Worm (Caenorhabditis elegans) whole organism, mixed stage, embryonic: ENCODE measurements around the gene ain-1.

ENCODE experiments used
- M03D4.4 ChIP-seq: sonication (generic microtip); optimal IDR thresholded peaks from 2 replicates; lab custom pipeline; 2017; ENCODE audit warnings: mild to moderate bottlenecking, missing genetic modification characterization, missing compliant biosample characterization
- bed-3 ChIP-seq: fragments of 200-800 bp; sonication (Bioruptor generic); optimal IDR thresholded peaks from 3 replicates; lab custom pipeline; 2018; ENCODE audit warnings: mild to moderate bottlenecking, missing genetic modification characterization, moderate library complexity, missing compliant biosample characterization
- blmp-1 ChIP-seq: fragments of 150-350 bp; optimal IDR thresholded peaks from 2 replicates; lab custom pipeline; 2014; ENCODE audit warnings: missing biosample characterization, missing genetic modification characterization
- ceh-43 ChIP-seq: fragments of 200-800 bp; sonication (Bioruptor generic); optimal IDR thresholded peaks from 2 replicates; lab custom pipeline; 2018; ENCODE audit warnings: mild to moderate bottlenecking, missing genetic modification characterization, moderate library complexity, missing compliant biosample characterization
- ceh-83 ChIP-seq: fragments of 200-800 bp; sonication (Bioruptor generic); optimal IDR thresholded peaks from 2 replicates; lab custom pipeline; 2018; ENCODE audit warnings: mild to moderate bottlenecking, missing genetic modification characterization, missing compliant biosample characterization
- ces-1 ChIP-seq: fragments of 150-350 bp; optimal IDR thresholded peaks from 2 replicates; lab custom pipeline; 2014; ENCODE audit warnings: missing biosample characterization, missing genetic modification reagents, missing genetic modification characterization
- cnd-1 ChIP-seq: fragments of 200-800 bp; sonication (Bioruptor generic); optimal IDR thresholded peaks from 2 replicates; lab custom pipeline; 2018; ENCODE audit warnings: mild to moderate bottlenecking, missing genetic modification characterization, missing compliant biosample characterization
- drap-1 ChIP-seq: fragments of 200-800 bp; sonication (Bioruptor generic); optimal IDR thresholded peaks from 3 replicates; lab custom pipeline; 2018; ENCODE audit warnings: mild to moderate bottlenecking, missing genetic modification characterization, missing compliant biosample characterization
- elt-1 ChIP-seq: sonication (generic microtip); optimal IDR thresholded peaks from 2 replicates; lab custom pipeline; 2017; ENCODE audit warnings: missing genetic modification characterization, mild to moderate bottlenecking, missing compliant biosample characterization, antibody characterized with exemption, moderate library complexity, borderline replicate concordance; ENCODE audit not compliant: insufficient read depth
- elt-3 ChIP-seq: fragments of 150-350 bp; optimal IDR thresholded peaks from 2 replicates; lab custom pipeline; 2014; ENCODE audit warnings: missing biosample characterization, missing genetic modification characterization
- flh-1 ChIP-seq: fragments of 200-800 bp; sonication (Bioruptor generic); optimal IDR thresholded peaks from 2 replicates; lab custom pipeline; 2018; ENCODE audit warnings: mild to moderate bottlenecking, missing genetic modification characterization, moderate library complexity, missing compliant biosample characterization
- ham-2 ChIP-seq: fragments of 200-800 bp; sonication (Bioruptor generic); optimal IDR thresholded peaks from 2 replicates; lab custom pipeline; 2018; ENCODE audit warnings: mild to moderate bottlenecking, missing genetic modification characterization, missing compliant biosample characterization
- hlh-1 ChIP-seq: fragments of 150-350 bp; optimal IDR thresholded peaks from 2 replicates; lab custom pipeline; 2014; ENCODE audit warnings: missing biosample characterization, missing genetic modification reagents, missing genetic modification characterization
- mab-5 ChIP-seq: fragments of 150-350 bp; optimal IDR thresholded peaks from 2 replicates; lab custom pipeline; 2014; ENCODE audit warnings: missing biosample characterization, missing genetic modification characterization
- mep-1 ChIP-seq: fragments of 150-350 bp; optimal IDR thresholded peaks from 2 replicates; lab custom pipeline; 2017; ENCODE audit warnings: missing biosample characterization, missing genetic modification reagents, missing genetic modification characterization, inconsistent platforms
- mls-2 ChIP-seq: sonication (generic microtip); optimal IDR thresholded peaks from 2 replicates; lab custom pipeline; 2016; ENCODE audit warnings: mild to moderate bottlenecking, missing genetic modification characterization, moderate library complexity, missing compliant biosample characterization
- nhr-12 ChIP-seq: fragments of 150-350 bp; optimal IDR thresholded peaks from 2 replicates; lab custom pipeline; 2014; ENCODE audit warnings: missing biosample characterization, missing genetic modification characterization
- nhr-2 ChIP-seq: fragments of 150-350 bp; optimal IDR thresholded peaks from 2 replicates; lab custom pipeline; 2014; ENCODE audit warnings: missing biosample characterization, missing genetic modification characterization
- nhr-237 ChIP-seq: fragments of 150-350 bp; optimal IDR thresholded peaks from 2 replicates; lab custom pipeline; 2014; ENCODE audit warnings: missing biosample characterization, missing genetic modification characterization
- nhr-28 ChIP-seq: fragments of 150-350 bp; optimal IDR thresholded peaks from 2 replicates; lab custom pipeline; 2014; ENCODE audit warnings: missing biosample characterization, missing genetic modification characterization
- nhr-76 ChIP-seq: sonication (generic microtip); optimal IDR thresholded peaks from 2 replicates; lab custom pipeline; 2017; ENCODE audit warnings: missing biosample characterization, missing genetic modification characterization
- pha-4 ChIP-seq: fragments of 150-350 bp; optimal IDR thresholded peaks from 2 replicates; lab custom pipeline; 2018; ENCODE audit warnings: missing biosample characterization, missing genetic modification reagents, missing genetic modification characterization
- sem-2 ChIP-seq: fragments of 200-800 bp; sonication (Bioruptor generic); optimal IDR thresholded peaks from 2 replicates; lab custom pipeline; 2018; ENCODE audit warnings: mild to moderate bottlenecking, missing genetic modification characterization, missing compliant biosample characterization
- snpc-4 ChIP-seq: fragments of 150-350 bp; optimal IDR thresholded peaks from 2 replicates; lab custom pipeline; 2014; ENCODE audit warnings: missing biosample characterization, missing genetic modification characterization
- tbx-8 ChIP-seq: fragments of 200-800 bp; sonication (Bioruptor generic); optimal IDR thresholded peaks from 2 replicates; lab custom pipeline; 2018; ENCODE audit warnings: mild to moderate bottlenecking, missing genetic modification characterization, moderate library complexity, missing compliant biosample characterization
- unc-120 ChIP-seq: sonication (generic microtip); optimal IDR thresholded peaks from 2 replicates; lab custom pipeline; 2017; ENCODE audit warnings: missing genetic modification characterization, missing compliant biosample characterization; ENCODE audit not compliant: poor library complexity, severe bottlenecking
- unc-39 ChIP-seq: fragments of 150-350 bp; optimal IDR thresholded peaks from 2 replicates; lab custom pipeline; 2014; ENCODE audit warnings: missing biosample characterization, missing genetic modification characterization
- unc-62 ChIP-seq: fragments of 150-350 bp; optimal IDR thresholded peaks from 2 replicates; lab custom pipeline; 2014; ENCODE audit warnings: missing biosample characterization, missing genetic modification reagents, missing genetic modification characterization
- zip-8 ChIP-seq: fragments of 150-350 bp; optimal IDR thresholded peaks from 2 replicates; lab custom pipeline; 2014; ENCODE audit warnings: missing biosample characterization, missing genetic modification characterization
- ztf-11 ChIP-seq: fragments of 150-350 bp; optimal IDR thresholded peaks from 2 replicates; lab custom pipeline; 2014; ENCODE audit warnings: missing biosample characterization, missing genetic modification characterization

ain-1 gene

DNA sequence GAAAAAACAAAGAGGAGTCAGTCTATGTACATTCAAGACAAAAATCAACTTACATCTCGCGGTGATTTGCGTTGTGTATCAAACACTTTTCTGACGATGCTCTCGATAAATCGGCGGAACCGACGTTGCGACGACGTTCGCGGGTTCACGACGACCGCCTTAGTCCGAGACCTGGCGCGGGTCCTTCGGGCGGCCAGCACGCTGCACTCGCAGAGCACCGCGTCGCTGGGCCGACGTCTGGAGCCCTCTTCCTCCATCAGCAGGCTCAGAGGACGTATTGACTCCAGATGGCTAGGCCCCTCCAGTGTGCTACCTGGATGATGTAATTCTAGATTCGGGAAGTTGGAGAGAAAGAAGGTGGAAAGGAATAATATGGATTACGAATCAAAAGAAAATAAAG lies 30.0 kb downstream of the ain-1 start:
- TF ChIP-seq sem-2 (GFP tag; lab: Kevin White, UChicago) (no peak), M03D4.4 (tag; lab: Kevin White, UChicago) (no peak), hlh-1 (tag; lab: Kevin White, UChicago) (no peak), snpc-4 (no peak), unc-62 (no peak), nhr-2 (tag; lab: Kevin White, UChicago) (no peak)

DNA sequence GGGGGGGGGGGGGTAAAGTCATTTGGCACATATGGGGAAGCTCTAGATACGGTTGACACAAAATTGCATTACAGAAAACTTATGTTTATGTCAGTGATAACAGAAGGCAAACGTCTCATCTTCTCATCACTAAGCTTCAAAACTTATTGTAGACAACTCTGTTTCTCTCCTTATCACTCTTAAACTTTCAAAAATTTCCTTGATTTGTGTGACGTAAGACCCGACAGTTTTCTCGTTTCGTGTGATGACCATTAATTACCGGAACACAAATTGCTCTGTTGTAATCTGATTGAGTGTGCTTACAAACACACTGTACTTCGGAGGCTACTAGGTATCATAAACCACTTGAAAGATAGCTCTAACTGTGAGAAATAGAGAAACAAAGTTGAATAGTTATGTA lies 31.6 kb downstream of the ain-1 start:
- TF ChIP-seq mab-5 (tag; lab: Kevin White, UChicago) (no peak), nhr-28 (tag; lab: Kevin White, UChicago) (no peak), unc-120 (tag; lab: Kevin White, UChicago) (no peak), bed-3 (GFP tag; lab: Kevin White, UChicago) (no peak), ces-1 (no peak), ceh-43 (GFP tag; lab: Kevin White, UChicago) (no peak), mep-1 (no peak), cnd-1 (tag; lab: Kevin White, UChicago) (no peak), unc-39 (tag; lab: Kevin White, UChicago) (no peak), drap-1 (GFP tag; lab: Kevin White, UChicago) (no peak), flh-1 (GFP tag; lab: Kevin White, UChicago) (no peak), nhr-76 (no peak), blmp-1 (tag; lab: Kevin White, UChicago) (no peak)
- TF ChIP-seq, all 35 proteins: peak for 0

- no peak for TF ChIP-seq ham-2 (GFP tag; lab: Kevin White, UChicago)
- no peak for TF ChIP-seq hlh-1 (tag; lab: Kevin White, UChicago)
- no peak for TF ChIP-seq mep-1
- TF ChIP-seq nhr-237 (tag; lab: Kevin White, UChicago) = no peak
- TF ChIP-seq ceh-83 (GFP tag; lab: Kevin White, UChicago) = no peak
- TF ChIP-seq ceh-43 (GFP tag; lab: Kevin White, UChicago) = no peak
- TF ChIP-seq mls-2 (tag; lab: Kevin White, UChicago) = no peak
- TF ChIP-seq cnd-1 (tag; lab: Kevin White, UChicago) = no peak
- TF ChIP-seq elt-1 (tag; lab: Kevin White, UChicago) = no peak
- TF ChIP-seq mab-5 (tag; lab: Kevin White, UChicago) = no peak
- TF ChIP-seq nhr-12 (tag; lab: Kevin White, UChicago) = no peak
- TF ChIP-seq M03D4.4 (tag; lab: Kevin White, UChicago) = no peak
- TF ChIP-seq unc-39 (tag; lab: Kevin White, UChicago) = no peak
- no peak for TF ChIP-seq elt-3 (tag; lab: Kevin White, UChicago)
- no peak for TF ChIP-seq tbx-8 (GFP tag; lab: Kevin White, UChicago)
- no peak for TF ChIP-seq flh-1 (GFP tag; lab: Kevin White, UChicago)
- TF ChIP-seq blmp-1 (tag; lab: Kevin White, UChicago) = no peak
These were observed 34.0 kb downstream of the ain-1 start for ce11 chrX:16647222-16647621.

- TF ChIP-seq unc-62 (no peak), ces-1 (peak; percentile 80), unc-39 (tag; lab: Kevin White, UChicago) (no peak), elt-1 (tag; lab: Kevin White, UChicago) (no peak), mls-2 (tag; lab: Kevin White, UChicago) (no peak), sem-2 (GFP tag; lab: Kevin White, UChicago) (no peak)
These were observed 35.5 kb downstream of the ain-1 start for ce11 chrX:16648773-16649172.

ce11 chrX:16650600-16650999 lies 37.3 kb downstream of the ain-1 start:
- TF ChIP-seq unc-39 (tag; lab: Kevin White, UChicago) (no peak), nhr-76 (no peak), blmp-1 (tag; lab: Kevin White, UChicago) (no peak), ham-2 (GFP tag; lab: Kevin White, UChicago) (no peak), mls-2 (tag; lab: Kevin White, UChicago) (no peak), nhr-2 (tag; lab: Kevin White, UChicago) (no peak), nhr-28 (tag; lab: Kevin White, UChicago) (no peak), unc-120 (tag; lab: Kevin White, UChicago) (no peak), bed-3 (GFP tag; lab: Kevin White, UChicago) (no peak), sem-2 (GFP tag; lab: Kevin White, UChicago) (no peak), flh-1 (GFP tag; lab: Kevin White, UChicago) (no peak), elt-3 (tag; lab: Kevin White, UChicago) (no peak), ceh-83 (GFP tag; lab: Kevin White, UChicago) (no peak), hlh-1 (tag; lab: Kevin White, UChicago) (no peak), nhr-12 (tag; lab: Kevin White, UChicago) (no peak), ztf-11 (tag; lab: Kevin White, UChicago) (no peak), zip-8 (tag; lab: Kevin White, UChicago) (no peak), M03D4.4 (tag; lab: Kevin White, UChicago) (no peak), pha-4 (no peak), cnd-1 (tag; lab: Kevin White, UChicago) (no peak)
